Fruit fly (Drosophila melanogaster) whole organism, prepupa: Measurements from ENCODE around the gene CG13760.

ENCODE experiments used
- CG7368 ChIP-seq: fragments of 200-800 bp; sonication (Bioruptor generic); optimal IDR thresholded peaks from 3 replicates; lab custom pipeline; 2016; ENCODE audit warnings: missing biosample characterization, missing genetic modification characterization
- CG8319 ChIP-seq: fragments of 200-800 bp; sonication (Bioruptor generic); optimal IDR thresholded peaks from 3 replicates; lab custom pipeline; 2016; ENCODE audit warnings: missing biosample characterization, missing genetic modification characterization
- Eip75B ChIP-seq: fragments of 200-800 bp; sonication (Bioruptor generic); optimal IDR thresholded peaks from 3 replicates; lab custom pipeline; 2016; ENCODE audit warnings: missing biosample characterization, missing genetic modification characterization

- TF ChIP-seq CG7368 (GFP tag; lab: Kevin White, UChicago) (no peak), Eip75B (GFP tag; lab: Kevin White, UChicago) (peak; percentile 19), CG8319 (GFP tag; lab: Kevin White, UChicago) (no peak)
These were observed 40.2 kb downstream of the CG13760 start, which contains the start of gene trol for dm6 chrX:2545328-2545758.
